Worm (Caenorhabditis elegans) whole organism, early embryonic: ENCODE measurements around the gene ztf-28.

Source experiments
- B0310.2 ChIP-seq: sonication (generic microtip); optimal IDR thresholded peaks from 2 replicates; lab custom pipeline; 2016; ENCODE audit warnings: mild to moderate bottlenecking, missing genetic modification characterization, missing compliant biosample characterization
- F13C5.2 ChIP-seq: sonication (generic microtip); optimal IDR thresholded peaks from 2 replicates; lab custom pipeline; 2017; ENCODE audit warnings: mild to moderate bottlenecking, missing genetic modification characterization, inconsistent platforms, missing compliant biosample characterization
- ama-1 ChIP-seq: fragments of 150-350 bp; optimal IDR thresholded peaks from 2 replicates; lab custom pipeline; 2014
- ceh-13 ChIP-seq: fragments of 200-800 bp; sonication (Bioruptor generic); optimal IDR thresholded peaks from 2 replicates; lab custom pipeline; 2018; ENCODE audit warnings: mild to moderate bottlenecking, missing genetic modification characterization, missing compliant biosample characterization
- ceh-36 ChIP-seq: sonication (generic microtip); optimal IDR thresholded peaks from 2 replicates; lab custom pipeline; 2016; ENCODE audit warnings: missing genetic modification characterization, inconsistent platforms, missing compliant biosample characterization
- flt-1 ChIP-seq: fragments of 200-800 bp; sonication (Bioruptor generic); IDR thresholded peaks from 2 replicates; pipeline ENCODE4 v1.3.6; 2022; ENCODE audit warnings: missing genetic modification characterization, missing compliant biosample characterization
- hmbx-1 ChIP-seq: sonication (generic microtip); optimal IDR thresholded peaks from 2 replicates; lab custom pipeline; 2016; ENCODE audit warnings: mild to moderate bottlenecking, missing genetic modification characterization, missing compliant biosample characterization
- hmg-4 ChIP-seq: fragments of 200-800 bp; sonication (Bioruptor generic); optimal IDR thresholded peaks from 2 replicates; lab custom pipeline; 2018; ENCODE audit warnings: mild to moderate bottlenecking, missing genetic modification characterization, missing compliant biosample characterization
- hnd-1 ChIP-seq: sonication (generic microtip); optimal IDR thresholded peaks from 2 replicates; lab custom pipeline; 2016; ENCODE audit warnings: missing genetic modification characterization, missing compliant biosample characterization
- pes-1 ChIP-seq: fragments of 200-800 bp; sonication (Bioruptor generic); IDR thresholded peaks from 2 replicates; pipeline ENCODE4 v1.3.6; 2022; ENCODE audit warnings: missing genetic modification reagents, missing genetic modification characterization, missing compliant biosample characterization
- scrt-1 ChIP-seq: fragments of 200-800 bp; sonication (Bioruptor generic); IDR thresholded peaks from 2 replicates; pipeline ENCODE4 v1.3.6; 2022; ENCODE audit warnings: missing genetic modification characterization, missing compliant biosample characterization
- sea-1 ChIP-seq: fragments of 200-800 bp; sonication (Bioruptor generic); conservative IDR thresholded peaks from 2 replicates; pipeline ENCODE4 v1.3.6; 2022; ENCODE audit warnings: missing genetic modification characterization, missing compliant biosample characterization

DNA sequence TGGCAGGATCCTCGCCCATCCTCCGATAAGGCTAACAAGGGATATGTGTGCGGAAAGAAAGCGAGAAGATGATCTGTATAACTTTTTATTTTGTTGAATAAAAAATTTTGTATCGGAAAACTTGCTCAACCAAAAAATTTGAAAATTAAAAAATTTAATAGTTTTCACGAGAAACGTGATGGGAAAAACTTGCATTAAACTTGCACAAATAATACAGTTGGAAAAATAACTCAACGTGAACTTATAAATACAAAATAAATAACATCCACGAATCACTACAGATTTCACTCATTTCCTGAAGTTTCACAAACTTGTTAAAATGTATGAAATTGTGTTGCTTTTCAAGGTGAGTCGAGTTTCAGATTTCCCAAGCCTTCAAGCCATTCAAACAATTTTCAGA is 8.6 kb downstream of the ztf-28 start, which contains the start of gene F36F12.7:
- TF ChIP-seq hnd-1, result no peak
- no peak for TF ChIP-seq B0310.2 (tag; lab: Kevin White, UChicago)
- TF ChIP-seq ama-1 (lab: Kevin White, UChicago), result no peak
- no peak for TF ChIP-seq hmbx-1 (tag; lab: Kevin White, UChicago)
- no peak for TF ChIP-seq ceh-13 (GFP tag; lab: Kevin White, UChicago)
- TF ChIP-seq hmg-4 (GFP tag; lab: Kevin White, UChicago), result no peak
- TF ChIP-seq flt-1, result no peak
- no peak for TF ChIP-seq sea-1 (GFP tag; lab: Robert Waterston, UW)
- TF ChIP-seq ceh-36 (tag; lab: Kevin White, UChicago), result no peak
- no peak for TF ChIP-seq pes-1 (GFP tag; lab: Robert Waterston, UW)
- TF ChIP-seq F13C5.2 (tag; lab: Kevin White, UChicago), result no peak
- no peak for TF ChIP-seq scrt-1
